Worm (Caenorhabditis elegans) whole organism, L2 larva: ENCODE results near the gene T12E12.6.

Experiments
- egl-27 ChIP-seq: sonication (generic microtip); optimal IDR thresholded peaks from 3 replicates; lab custom pipeline; 2017; ENCODE audit warnings: missing biosample characterization, missing genetic modification reagents, missing genetic modification characterization
- elt-3 ChIP-seq: sonication (generic microtip); optimal IDR thresholded peaks from 2 replicates; lab custom pipeline; 2017; ENCODE audit warnings: missing biosample characterization, missing genetic modification characterization
- gmeb-1 ChIP-seq: fragments of 150-350 bp; optimal IDR thresholded peaks from 2 replicates; lab custom pipeline; 2014; ENCODE audit warnings: missing biosample characterization, missing genetic modification characterization
- lin-13 ChIP-seq: fragments of 150-350 bp; optimal IDR thresholded peaks from 2 replicates; lab custom pipeline; 2014; ENCODE audit warnings: missing biosample characterization, missing genetic modification reagents, missing genetic modification characterization
- unc-39 ChIP-seq: fragments of 150-350 bp; optimal IDR thresholded peaks from 2 replicates; lab custom pipeline; 2014; ENCODE audit warnings: missing biosample characterization, missing genetic modification characterization

DNA sequence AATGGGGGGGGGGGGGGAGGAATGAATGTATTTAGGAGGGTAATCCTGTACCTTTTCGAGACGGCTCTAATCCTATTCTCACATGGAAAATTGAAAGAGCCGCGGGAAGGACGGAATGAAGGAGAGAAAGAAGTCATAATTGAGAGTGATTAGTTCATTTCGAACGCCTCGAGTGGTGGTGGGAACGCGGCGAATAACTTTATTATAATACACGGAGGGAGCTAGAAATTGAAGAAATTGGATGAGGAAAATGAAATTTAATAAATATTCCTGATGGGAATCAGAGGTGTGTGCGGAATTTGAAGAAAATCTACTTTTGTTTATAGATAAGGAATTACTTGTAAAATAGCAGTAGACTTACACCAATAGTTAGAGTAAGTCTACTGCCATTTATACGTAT, 40.4 kb downstream of the T12E12.6 start:
- TF ChIP-seq unc-39 (tag; lab: Kevin White, UChicago), result no peak
- TF ChIP-seq lin-13, result no peak
- TF ChIP-seq elt-3 (tag; lab: Kevin White, UChicago), result no peak
- no peak for TF ChIP-seq gmeb-1 (tag; lab: Kevin White, UChicago)
- TF ChIP-seq egl-27 (tag; lab: Kevin White, UChicago), result no peak
